Fruit fly (Drosophila melanogaster) whole organism, embryonic: Measurements from ENCODE around the gene CG42232.
A peak's percentile ranks its signal among the peaks of the same experiment; 100 is the strongest.

Experiments used
- Adf1 ChIP-seq: fragments of 200-800 bp; sonication (Bioruptor generic); IDR thresholded peaks from 2 replicates; pipeline ENCODE4 v1.3.6; 2022; ENCODE audit warnings: missing biosample characterization, missing genetic modification characterization
- BEAF-32 ChIP-seq: fragments of 200-800 bp; sonication (Bioruptor generic); optimal IDR thresholded peaks from 3 replicates; lab custom pipeline; 2017; ENCODE audit warnings: missing biosample characterization, missing genetic modification characterization, mild to moderate bottlenecking, moderate library complexity, missing genetic modification reagents
- Bgb ChIP-seq: fragments of 200-800 bp; sonication (Bioruptor generic); IDR thresholded peaks from 2 replicates; pipeline ENCODE4 v1.3.6; 2022; ENCODE audit warnings: missing biosample characterization, missing genetic modification characterization; ENCODE audit not compliant: partially characterized antibody
- CG10321 ChIP-seq: fragments of 200-800 bp; sonication (Bioruptor generic); IDR thresholded peaks from 2 replicates; pipeline ENCODE4 v1.3.6; 2022; ENCODE audit warnings: missing biosample characterization, missing genetic modification characterization
- CG17829 ChIP-seq: fragments of 200-800 bp; optimal IDR thresholded peaks from 2 replicates; lab custom pipeline; 2019; ENCODE audit warnings: missing biosample characterization, mild to moderate bottlenecking, missing genetic modification characterization, moderate library complexity
- CG1832 ChIP-seq: fragments of 200-800 bp; sonication (Bioruptor generic); optimal IDR thresholded peaks from 2 replicates; lab custom pipeline; 2017; ENCODE audit warnings: missing biosample characterization, mild to moderate bottlenecking, missing genetic modification characterization, inconsistent platforms
- CG2129 ChIP-seq: fragments of 200-800 bp; sonication (Bioruptor generic); IDR thresholded peaks from 2 replicates; pipeline ENCODE4 v1.3.6; 2022; ENCODE audit warnings: missing biosample characterization, missing genetic modification characterization; ENCODE audit not compliant: partially characterized antibody
- CG4360 ChIP-seq: fragments of 200-800 bp; sonication (Bioruptor generic); IDR thresholded peaks from 2 replicates; pipeline ENCODE4 v1.3.6; 2022; ENCODE audit warnings: missing biosample characterization, missing genetic modification characterization
- CG6175 ChIP-seq: fragments of 200-800 bp; sonication (Bioruptor generic); IDR thresholded peaks from 3 replicates; pipeline ENCODE4 v1.3.6; 2022; ENCODE audit warnings: missing biosample characterization, missing genetic modification characterization
- CG8478 ChIP-seq: fragments of >200 bp; optimal IDR thresholded peaks from 2 replicates; lab custom pipeline; 2018
- CG8924 ChIP-seq: fragments of 200-800 bp; optimal IDR thresholded peaks from 3 replicates; lab custom pipeline; 2019; ENCODE audit warnings: missing biosample characterization, mild to moderate bottlenecking, missing genetic modification characterization, moderate library complexity
- D ChIP-seq, 2 experiments: fragments of 200-800 bp in 1 of 2; fragments of >200 bp in 1 of 2; sonication (Bioruptor generic) in 1 of 2; optimal IDR thresholded peaks; 2 replicates in 1 of 2; 3 replicates in 1 of 2; lab custom pipeline; 2017; ENCODE audit warnings: mild to moderate bottlenecking in 1 of 2, missing biosample characterization in 1 of 2, missing genetic modification characterization in 1 of 2, missing genetic modification reagents in 1 of 2
- HLH4C ChIP-seq: fragments of 200-800 bp; sonication (Bioruptor generic); IDR thresholded peaks from 3 replicates; pipeline ENCODE4 v1.3.6; 2022; ENCODE audit warnings: missing biosample characterization, missing genetic modification characterization; ENCODE audit not compliant: partially characterized antibody
- MBD-R2 ChIP-seq: fragments of 200-800 bp; sonication (Bioruptor generic); IDR thresholded peaks from 2 replicates; pipeline ENCODE4 v1.3.6; 2022; ENCODE audit warnings: missing biosample characterization, missing genetic modification characterization
- Nf-YB ChIP-seq: fragments of 200-800 bp; sonication (Bioruptor generic); optimal IDR thresholded peaks from 3 replicates; lab custom pipeline; 2019; ENCODE audit warnings: missing biosample characterization, mild to moderate bottlenecking, missing genetic modification characterization, moderate library complexity
- Nf-YC ChIP-seq: fragments of 200-800 bp; optimal IDR thresholded peaks from 3 replicates; lab custom pipeline; 2019; ENCODE audit warnings: missing biosample characterization, mild to moderate bottlenecking, missing genetic modification characterization, moderate library complexity
- Opbp ChIP-seq: fragments of 200-800 bp; sonication (Bioruptor generic); IDR thresholded peaks from 3 replicates; pipeline ENCODE4 v1.3.6; 2022; ENCODE audit warnings: missing biosample characterization, missing genetic modification characterization; ENCODE audit not compliant: partially characterized antibody
- Rfx ChIP-seq: fragments of 200-800 bp; sonication (Bioruptor generic); IDR thresholded peaks from 2 replicates; pipeline ENCODE4 v1.3.6; 2022; ENCODE audit warnings: missing biosample characterization, missing genetic modification characterization
- Usf ChIP-seq: fragments of 200-800 bp; sonication (Bioruptor generic); optimal IDR thresholded peaks from 2 replicates; lab custom pipeline; 2017; ENCODE audit warnings: missing genotype, missing biosample characterization, missing genetic modification characterization
- amos ChIP-seq: fragments of 200-800 bp; sonication (Bioruptor generic); IDR thresholded peaks from 2 replicates; pipeline ENCODE4 v1.3.6; 2022; ENCODE audit warnings: missing biosample characterization, missing genetic modification characterization; ENCODE audit not compliant: partially characterized antibody
- aop ChIP-seq: fragments of 200-800 bp; sonication (Bioruptor generic); IDR thresholded peaks from 2 replicates; pipeline ENCODE4 v1.3.6; 2022; ENCODE audit warnings: missing biosample characterization, missing genetic modification characterization
- bab2 ChIP-seq: fragments of 200-800 bp; sonication (Bioruptor generic); optimal IDR thresholded peaks from 2 replicates; lab custom pipeline; 2016; ENCODE audit warnings: missing biosample characterization, missing genetic modification characterization
- cg ChIP-seq: fragments of 200-800 bp; sonication (Bioruptor generic); optimal IDR thresholded peaks from 3 replicates; lab custom pipeline; 2019; ENCODE audit warnings: missing biosample characterization, mild to moderate bottlenecking, missing genetic modification characterization, moderate library complexity
- crol ChIP-seq: fragments of 200-800 bp; sonication (Bioruptor generic); IDR thresholded peaks from 2 replicates; pipeline ENCODE4 v1.3.6; 2022; ENCODE audit warnings: missing biosample characterization, missing genetic modification characterization
- ewg ChIP-seq: fragments of 200-800 bp; sonication (Bioruptor generic); optimal IDR thresholded peaks from 3 replicates; lab custom pipeline; 2017; ENCODE audit warnings: mild to moderate bottlenecking, missing biosample characterization, missing genetic modification reagents, missing genetic modification characterization
- knrl ChIP-seq: fragments of 200-800 bp; sonication (Bioruptor generic); IDR thresholded peaks from 3 replicates; pipeline ENCODE4 v1.3.6; 2022; ENCODE audit warnings: missing biosample characterization, missing genetic modification characterization; ENCODE audit not compliant: partially characterized antibody
- nom ChIP-seq: fragments of 200-800 bp; sonication (Bioruptor generic); optimal IDR thresholded peaks from 2 replicates; lab custom pipeline; 2017; ENCODE audit warnings: missing biosample characterization, missing genetic modification characterization, mild to moderate bottlenecking, moderate library complexity, missing genetic modification reagents
- pfk ChIP-seq: fragments of 200-800 bp; sonication (Bioruptor generic); optimal IDR thresholded peaks from 2 replicates; lab custom pipeline; 2018; ENCODE audit warnings: missing biosample characterization, mild to moderate bottlenecking, missing genetic modification characterization, moderate library complexity
- phol ChIP-seq: fragments of 200-800 bp; sonication (Bioruptor generic); optimal IDR thresholded peaks from 3 replicates; lab custom pipeline; 2018; ENCODE audit warnings: missing biosample characterization, mild to moderate bottlenecking, missing genetic modification characterization, moderate library complexity
- pros ChIP-seq: fragments of 200-800 bp; sonication (Bioruptor generic); optimal IDR thresholded peaks from 3 replicates; lab custom pipeline; 2019; ENCODE audit warnings: missing biosample characterization, mild to moderate bottlenecking, missing genetic modification characterization, moderate library complexity
- sens ChIP-seq: fragments of 200-800 bp; sonication (Bioruptor generic); peaks from one replicate; lab custom pipeline; 2016; ENCODE audit warnings: missing biosample characterization, missing genetic modification characterization
- seq ChIP-seq: fragments of 200-800 bp; sonication (Bioruptor generic); IDR thresholded peaks from 2 replicates; pipeline ENCODE4 v1.3.6; 2022; ENCODE audit warnings: missing biosample characterization, missing genetic modification characterization
- sisA ChIP-seq: fragments of 200-800 bp; sonication (Bioruptor generic); IDR thresholded peaks from 2 replicates; pipeline ENCODE4 v1.3.6; 2022; ENCODE audit warnings: missing biosample characterization, missing genetic modification characterization
- so ChIP-seq: fragments of 200-800 bp; sonication (Bioruptor generic); IDR thresholded peaks from 3 replicates; pipeline ENCODE4 v1.3.6; 2022; ENCODE audit warnings: missing biosample characterization, missing genetic modification characterization
- tna ChIP-seq: fragments of 200-800 bp; sonication (Bioruptor generic); IDR thresholded peaks from 2 replicates; pipeline ENCODE4 v1.3.6; 2022; ENCODE audit warnings: missing biosample characterization, missing genetic modification characterization; ENCODE audit not compliant: partially characterized antibody
- twi ChIP-seq: fragments of 200-800 bp; optimal IDR thresholded peaks from 2 replicates; lab custom pipeline; 2019; ENCODE audit warnings: missing biosample characterization, mild to moderate bottlenecking, missing genetic modification characterization, moderate library complexity
- z ChIP-seq: fragments of 200-800 bp; sonication (Bioruptor generic); IDR thresholded peaks from 3 replicates; pipeline ENCODE4 v1.3.6; 2022; ENCODE audit warnings: missing biosample characterization, missing genetic modification characterization

The CG42232 gene

DNA sequence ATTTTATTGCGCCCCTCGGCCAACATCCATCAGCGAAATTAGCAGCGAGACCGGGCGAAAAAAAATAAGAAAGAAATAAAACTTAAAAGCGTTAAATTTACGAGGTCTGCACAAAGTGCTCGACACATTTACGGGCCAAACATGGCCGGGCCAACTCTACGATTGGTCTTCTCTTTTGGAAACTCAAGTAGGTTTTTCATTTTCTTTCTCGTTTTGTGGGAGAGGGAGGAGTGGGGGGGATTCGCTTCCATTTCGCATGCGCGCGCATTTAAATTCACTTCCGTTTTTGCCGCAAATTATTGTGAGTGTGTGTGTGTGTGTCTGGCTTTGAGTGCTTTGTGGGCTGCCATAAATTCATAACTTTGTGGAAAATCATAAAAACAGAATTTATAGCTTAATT is 41.9 kb downstream of the CG42232 start:
- TF ChIP-seq Nf-YC (peak; percentile 84), crol (GFP tag; lab: Robert Waterston, UW) (peak; percentile 31; the same call in 1 of the 2 replicates), Usf (no peak), Nf-YB (peak; percentile 81), ewg (peak; percentile 84), BEAF-32 (GFP tag; lab: Kevin White, UChicago) (no peak), sens (GFP tag; lab: Kevin White, UChicago) (peak; percentile 7), z (peak; percentile 78)

DNA sequence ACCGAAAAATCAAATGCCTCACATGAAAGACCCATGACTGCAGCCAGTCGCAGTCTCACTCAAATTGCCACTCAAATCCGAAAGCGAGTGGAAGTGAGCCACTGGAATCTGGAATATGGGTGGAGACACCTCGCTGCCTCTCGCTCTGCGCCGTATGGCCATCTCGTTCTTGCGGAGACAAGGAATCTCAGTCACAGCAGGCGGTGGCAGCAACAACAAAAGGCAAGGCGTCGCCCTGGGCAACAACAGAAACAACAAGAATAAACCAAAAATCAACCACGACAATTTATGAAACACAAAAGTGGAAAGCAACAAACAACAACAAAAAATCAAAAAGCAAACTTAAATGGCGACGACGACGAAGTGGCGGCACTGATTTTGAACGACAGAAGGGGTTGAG is 46.1 kb downstream of the CG42232 start:
- TF ChIP-seq Nf-YB (peak; percentile 93), so (GFP tag; lab: Robert Waterston, UW) (no peak), nom (peak; percentile 37), CG4360 (GFP tag; lab: Robert Waterston, UW) (peak; percentile 98), sisA (GFP tag; lab: Robert Waterston, UW) (no peak), Opbp (GFP tag; lab: Robert Waterston, UW) (0 out of 3 replicates have a peak, but pooled peaks have one; percentile 30), CG1832 (GFP tag; lab: Kevin White, UChicago) (peak; percentile 90), pfk (GFP tag; lab: Kevin White, UChicago) (peak; percentile 88), Bgb (GFP tag; lab: Robert Waterston, UW) (peak; percentile 35; the same call in 1 of the 2 replicates), amos (no peak), HLH4C (GFP tag; lab: Robert Waterston, UW) (no peak), Rfx (GFP tag; lab: Robert Waterston, UW) (peak; percentile 42; the same call in 1 of the 2 replicates), seq (GFP tag; lab: Robert Waterston, UW) (peak; percentile 78; the same call in 1 of the 2 replicates), CG10321 (GFP tag; lab: Robert Waterston, UW) (peak; percentile 92), twi (tag; lab: Kevin White, UChicago) (peak; percentile 10), phol (tag; lab: Kevin White, UChicago) (peak; percentile 12), Nf-YC (peak; percentile 94), aop (no peak), pros (GFP tag; lab: Kevin White, UChicago) (peak; percentile 74), bab2 (no peak), MBD-R2 (no peak), D (optimal IDR thresholded peaks at IDR 0.05; lab: Kevin White, UChicago) (no peak), D (GFP tag; optimal IDR thresholded peaks at IDR 0.05; lab: Kevin White, UChicago) (peak; percentile 53), CG8478 (peak; percentile 59), cg (GFP tag; lab: Kevin White, UChicago) (peak; percentile 27), CG8924 (tag; lab: Kevin White, UChicago) (peak; percentile 23), knrl (0 out of 3 replicates have a peak, but pooled peaks have one; percentile 20), Adf1 (GFP tag; lab: Robert Waterston, UW) (peak; percentile 59), tna (GFP tag; lab: Robert Waterston, UW) (peak; percentile 52; the same call in 1 of the 2 replicates), CG2129 (GFP tag; lab: Robert Waterston, UW) (no peak), crol (GFP tag; lab: Robert Waterston, UW) (0 out of 2 replicates have a peak, but pooled peaks have one; percentile 19), z (peak; percentile 98), ewg (peak; percentile 36), CG17829 (tag; lab: Kevin White, UChicago) (no peak)

DNA sequence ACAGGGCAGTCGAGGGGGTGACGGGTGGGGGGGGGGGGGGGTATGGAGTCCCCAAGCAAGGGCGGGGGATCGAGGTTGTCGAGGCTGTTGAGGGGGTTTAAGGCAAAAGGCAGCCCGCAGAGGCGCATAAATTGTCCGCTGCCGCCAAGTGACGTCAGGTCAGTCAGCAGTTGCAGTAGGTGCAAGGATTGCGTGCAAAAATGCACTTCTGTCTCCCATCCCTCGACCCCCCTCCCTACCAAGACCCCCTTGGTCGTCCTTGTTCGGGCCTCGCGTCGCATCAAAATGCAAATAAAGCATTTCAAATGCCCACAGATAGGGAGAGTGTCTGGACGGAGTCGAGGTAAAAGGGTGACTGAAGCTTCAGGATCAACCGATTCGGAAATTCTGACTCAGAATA is 53.0 kb downstream of the CG42232 start:
- no peak for TF ChIP-seq CG6175 (GFP tag; lab: Robert Waterston, UW)
